Fruit fly (Drosophila melanogaster) whole organism, embryonic: Measurements from ENCODE around the gene H2.0.

Experiments used
- BtbVII ChIP-seq: fragments of 200-800 bp; sonication (Bioruptor generic); optimal IDR thresholded peaks from 3 replicates; lab custom pipeline; 2017; ENCODE audit warnings: missing biosample characterization, mild to moderate bottlenecking, missing genetic modification characterization
- CG10366 ChIP-seq: fragments of 200-800 bp; sonication (Bioruptor generic); IDR thresholded peaks from 2 replicates; pipeline ENCODE4 v1.3.6; 2022; ENCODE audit warnings: missing biosample characterization, missing genetic modification characterization
- CG10654 ChIP-seq: fragments of 200-800 bp; sonication (Bioruptor generic); optimal IDR thresholded peaks from 2 replicates; lab custom pipeline; 2016; ENCODE audit warnings: missing biosample characterization, missing genetic modification characterization
- CG10959 ChIP-seq: fragments of 200-800 bp; sonication (Bioruptor generic); IDR thresholded peaks from 2 replicates; pipeline ENCODE4 v1.3.6; 2022; ENCODE audit warnings: missing biosample characterization, missing genetic modification characterization
- CG11093 ChIP-seq: fragments of 200-800 bp; sonication (Bioruptor generic); IDR thresholded peaks from 3 replicates; pipeline ENCODE4 v1.3.6; 2022; ENCODE audit warnings: missing biosample characterization, missing genetic modification characterization
- CG12299 ChIP-seq: fragments of 200-800 bp; sonication (Bioruptor generic); optimal IDR thresholded peaks from 2 replicates; lab custom pipeline; 2018; ENCODE audit warnings: missing biosample characterization, mild to moderate bottlenecking, missing genetic modification characterization
- CG1603 ChIP-seq: fragments of 200-800 bp; sonication (Bioruptor generic); optimal IDR thresholded peaks from 2 replicates; lab custom pipeline; 2019; ENCODE audit warnings: missing biosample characterization, mild to moderate bottlenecking, missing genetic modification characterization, moderate library complexity
- CG2202 ChIP-seq: fragments of 200-800 bp; sonication (Bioruptor generic); optimal IDR thresholded peaks from 2 replicates; lab custom pipeline; 2018; ENCODE audit warnings: missing biosample characterization, mild to moderate bottlenecking, missing genetic modification characterization
- CG2875 ChIP-seq: fragments of 200-800 bp; sonication (Bioruptor generic); optimal IDR thresholded peaks from 2 replicates; lab custom pipeline; 2017; ENCODE audit warnings: missing biosample characterization, mild to moderate bottlenecking, missing genetic modification characterization, missing genetic modification reagents
- CG31388 ChIP-seq: fragments of 200-800 bp; sonication (Bioruptor generic); optimal IDR thresholded peaks from 2 replicates; lab custom pipeline; 2016; ENCODE audit warnings: missing biosample characterization, missing genetic modification characterization
- CG31441 ChIP-seq: fragments of 200-800 bp; sonication (Bioruptor generic); IDR thresholded peaks from 2 replicates; pipeline ENCODE4 v1.3.6; 2022; ENCODE audit warnings: missing biosample characterization, missing genetic modification characterization
- CG34224 ChIP-seq: fragments of 200-800 bp; sonication (Bioruptor generic); IDR thresholded peaks from 3 replicates; pipeline ENCODE4 v1.3.6; 2022; ENCODE audit warnings: missing biosample characterization, missing genetic modification characterization; ENCODE audit not compliant: partially characterized antibody
- CG3995 ChIP-seq: fragments of 200-800 bp; sonication (Bioruptor generic); optimal IDR thresholded peaks from 3 replicates; lab custom pipeline; 2016; ENCODE audit warnings: missing biosample characterization, missing genetic modification characterization
- CG4282 ChIP-seq: fragments of 200-800 bp; sonication (Bioruptor generic); optimal IDR thresholded peaks from 2 replicates; lab custom pipeline; 2016; ENCODE audit warnings: missing biosample characterization, missing genetic modification characterization
- CG5245 ChIP-seq: fragments of 200-800 bp; sonication (Bioruptor generic); optimal IDR thresholded peaks from 3 replicates; lab custom pipeline; 2016; ENCODE audit warnings: missing biosample characterization, missing genetic modification characterization
- CG7987 ChIP-seq: fragments of 200-800 bp; sonication (Bioruptor generic); optimal IDR thresholded peaks from 2 replicates; lab custom pipeline; 2018; ENCODE audit warnings: missing biosample characterization, mild to moderate bottlenecking, missing genetic modification characterization, moderate library complexity
- CG8290 ChIP-seq, 3 experiments: fragments of 200-800 bp; sonication (Bioruptor generic); optimal IDR thresholded peaks; 2 replicates each; lab custom pipeline; 2016 to 2019; ENCODE audit warnings: missing biosample characterization in 3 of 3, missing genetic modification characterization in 3 of 3, mild to moderate bottlenecking in 2 of 3, moderate library complexity in 1 of 3
- CG9437 ChIP-seq: fragments of 200-800 bp; sonication (Bioruptor generic); optimal IDR thresholded peaks from 2 replicates; lab custom pipeline; 2018; ENCODE audit warnings: missing biosample characterization, mild to moderate bottlenecking, missing genetic modification characterization
- CHES-1-like ChIP-seq: fragments of 200-800 bp; sonication (Bioruptor generic); optimal IDR thresholded peaks from 2 replicates; lab custom pipeline; 2016; ENCODE audit warnings: missing biosample characterization, missing genetic modification characterization
- Camta ChIP-seq: fragments of 200-800 bp; sonication (Bioruptor generic); optimal IDR thresholded peaks from 2 replicates; lab custom pipeline; 2016; ENCODE audit warnings: missing biosample characterization, missing genetic modification characterization
- Dip2 ChIP-seq: fragments of 200-800 bp; sonication (Bioruptor generic); IDR thresholded peaks from 2 replicates; pipeline ENCODE4 v1.3.6; 2022; ENCODE audit warnings: missing biosample characterization, missing genetic modification characterization
- Dll ChIP-seq: fragments of 200-800 bp; sonication (Bioruptor generic); IDR thresholded peaks from 4 replicates; pipeline ENCODE4 v1.3.6; 2022; ENCODE audit warnings: missing biosample characterization, missing genetic modification characterization; ENCODE audit not compliant: partially characterized antibody
- Doc2 ChIP-seq: fragments of 200-800 bp; sonication (Bioruptor generic); IDR thresholded peaks from 2 replicates; pipeline ENCODE4 v1.3.6; 2022; ENCODE audit warnings: missing biosample characterization, missing genetic modification characterization
- HHEX ChIP-seq: fragments of 200-800 bp; sonication (Bioruptor generic); optimal IDR thresholded peaks from 3 replicates; lab custom pipeline; 2017; ENCODE audit warnings: missing biosample characterization, mild to moderate bottlenecking, missing genetic modification characterization, missing genetic modification reagents
- HLH3B ChIP-seq: fragments of 200-800 bp; sonication (Bioruptor generic); IDR thresholded peaks from 2 replicates; pipeline ENCODE4 v1.3.6; 2022; ENCODE audit warnings: missing biosample characterization, missing genetic modification characterization
- Hand ChIP-seq: fragments of 200-800 bp; sonication (Bioruptor generic); optimal IDR thresholded peaks from 2 replicates; lab custom pipeline; 2017; ENCODE audit warnings: mild to moderate bottlenecking, missing biosample characterization, missing genetic modification reagents, missing genetic modification characterization
- HmgD ChIP-seq: fragments of 200-800 bp; sonication (Bioruptor generic); optimal IDR thresholded peaks from 3 replicates; lab custom pipeline; 2016; ENCODE audit warnings: missing biosample characterization, missing genetic modification characterization
- Max ChIP-seq: fragments of 200-800 bp; sonication (Bioruptor generic); optimal IDR thresholded peaks from 2 replicates; lab custom pipeline; 2016; ENCODE audit warnings: missing biosample characterization, mild to moderate bottlenecking, missing genetic modification characterization
- Oli ChIP-seq: fragments of 200-800 bp; sonication (Bioruptor generic); optimal IDR thresholded peaks from 2 replicates; lab custom pipeline; 2018; ENCODE audit warnings: missing biosample characterization, mild to moderate bottlenecking, missing genetic modification characterization, moderate library complexity
- Pdp1 ChIP-seq, 2 experiments: fragments of 200-800 bp; sonication (Bioruptor generic); optimal IDR thresholded peaks; 3 replicates each; lab custom pipeline; 2016; ENCODE audit warnings: missing biosample characterization in 2 of 2, missing genetic modification characterization in 2 of 2, mild to moderate bottlenecking in 1 of 2, moderate library complexity in 1 of 2
- Sox102F ChIP-seq: fragments of 200-800 bp; sonication (Bioruptor generic); optimal IDR thresholded peaks from 2 replicates; lab custom pipeline; 2018; ENCODE audit warnings: missing biosample characterization, mild to moderate bottlenecking, missing genetic modification characterization, moderate library complexity
- Stat92E ChIP-seq, 3 experiments: fragments of >200 bp in 2 of 3; fragments of 200-800 bp in 1 of 3; sonication (Bioruptor generic) in 1 of 3; optimal IDR thresholded peaks; 2 replicates each; lab custom pipeline; 2017 to 2019; ENCODE audit warnings: missing biosample characterization in 3 of 3, missing genetic modification characterization in 3 of 3, mild to moderate bottlenecking in 1 of 3, moderate library complexity in 1 of 3
- Usf ChIP-seq: fragments of 200-800 bp; sonication (Bioruptor generic); optimal IDR thresholded peaks from 2 replicates; lab custom pipeline; 2017; ENCODE audit warnings: missing genotype, missing biosample characterization, missing genetic modification characterization
- ci ChIP-seq: fragments of 200-800 bp; sonication (Bioruptor generic); IDR thresholded peaks from 3 replicates; pipeline ENCODE4 v1.3.6; 2022; ENCODE audit warnings: missing biosample characterization, missing genetic modification characterization
- cwo ChIP-seq: fragments of 200-800 bp; sonication (Bioruptor generic); optimal IDR thresholded peaks from 3 replicates; lab custom pipeline; 2017; ENCODE audit warnings: missing biosample characterization, missing genetic modification characterization, mild to moderate bottlenecking, moderate library complexity, missing genetic modification reagents
- exex ChIP-seq: fragments of 200-800 bp; sonication (Bioruptor generic); optimal IDR thresholded peaks from 4 replicates; lab custom pipeline; 2018; ENCODE audit warnings: missing biosample characterization, mild to moderate bottlenecking, missing genetic modification characterization, moderate library complexity
- eyg ChIP-seq: fragments of 200-800 bp; sonication (Bioruptor generic); optimal IDR thresholded peaks from 3 replicates; lab custom pipeline; 2016; ENCODE audit warnings: missing biosample characterization, missing genetic modification characterization
- fru ChIP-seq: fragments of >200 bp; optimal IDR thresholded peaks from 2 replicates; lab custom pipeline; 2017
- gsb ChIP-seq: fragments of 200-800 bp; sonication (Bioruptor generic); IDR thresholded peaks from 2 replicates; pipeline ENCODE4 v1.3.6; 2022; ENCODE audit warnings: missing biosample characterization, missing genetic modification characterization
- hbn ChIP-seq: fragments of 200-800 bp; sonication (Bioruptor generic); IDR thresholded peaks from 2 replicates; pipeline ENCODE4 v1.3.6; 2022; ENCODE audit warnings: missing biosample characterization, missing genetic modification characterization; ENCODE audit not compliant: partially characterized antibody
- hth ChIP-seq: fragments of >200 bp; optimal IDR thresholded peaks from 2 replicates; lab custom pipeline; 2017; ENCODE audit warnings: inconsistent platforms
- luna ChIP-seq: fragments of 200-800 bp; sonication (Bioruptor generic); optimal IDR thresholded peaks from 2 replicates; lab custom pipeline; 2016; ENCODE audit warnings: missing biosample characterization, missing genetic modification characterization
- org-1 ChIP-seq: fragments of 200-800 bp; sonication (Bioruptor generic); optimal IDR thresholded peaks from 2 replicates; lab custom pipeline; 2017; ENCODE audit warnings: missing biosample characterization, missing genetic modification characterization
- peb ChIP-seq: fragments of 200-800 bp; sonication (Bioruptor generic); IDR thresholded peaks from 2 replicates; pipeline ENCODE4 v1.3.6; 2022; ENCODE audit warnings: missing biosample characterization, missing genetic modification characterization
- row ChIP-seq: fragments of 200-800 bp; sonication (Bioruptor generic); IDR thresholded peaks from 3 replicates; pipeline ENCODE4 v1.3.6; 2022; ENCODE audit warnings: missing biosample characterization, missing genetic modification characterization
- run ChIP-seq: fragments of 200-800 bp; sonication (Bioruptor generic); optimal IDR thresholded peaks from 3 replicates; lab custom pipeline; 2018; ENCODE audit warnings: missing biosample characterization, mild to moderate bottlenecking, missing genetic modification characterization
- sima ChIP-seq: fragments of 200-800 bp; sonication (Bioruptor generic); optimal IDR thresholded peaks from 2 replicates; lab custom pipeline; 2016; ENCODE audit warnings: missing biosample characterization, missing genetic modification characterization
- slbo ChIP-seq: fragments of 200-800 bp; sonication (Bioruptor generic); IDR thresholded peaks from 2 replicates; pipeline ENCODE4 v1.3.6; 2022; ENCODE audit warnings: missing biosample characterization, missing genetic modification characterization
- stwl ChIP-seq: fragments of 200-800 bp; sonication (Bioruptor generic); optimal IDR thresholded peaks from 3 replicates; lab custom pipeline; 2018; ENCODE audit warnings: missing biosample characterization, mild to moderate bottlenecking, missing genetic modification characterization, moderate library complexity
- vfl ChIP-seq: fragments of 200-800 bp; sonication (Bioruptor generic); optimal IDR thresholded peaks from 2 replicates; lab custom pipeline; 2016; ENCODE audit warnings: missing biosample characterization, missing genetic modification characterization
- wdn ChIP-seq: fragments of 200-800 bp; sonication (Bioruptor generic); IDR thresholded peaks from 2 replicates; pipeline ENCODE4 v1.3.6; 2022; ENCODE audit warnings: missing biosample characterization, missing genetic modification characterization
- wor ChIP-seq: fragments of 200-800 bp; sonication (Bioruptor generic); IDR thresholded peaks from 2 replicates; pipeline ENCODE4 v1.3.6; 2022; ENCODE audit warnings: missing biosample characterization, missing genetic modification characterization

Gene H2.0

dm6 chr2L:6048542-6048941 lies 29.3 kb upstream of the H2.0 start, which contains the start of the genes CG34179 and slmo (continued):
- TF ChIP-seq BtbVII (GFP tag; lab: Kevin White, UChicago) (no peak), HLH3B (GFP tag; lab: Robert Waterston, UW) (no peak), gsb (GFP tag; lab: Robert Waterston, UW) (no peak), ci (GFP tag; lab: Robert Waterston, UW) (no peak), CG10959 (GFP tag; lab: Robert Waterston, UW) (no peak), fru (lab: Kevin White, UChicago) (no peak), luna (GFP tag; lab: Kevin White, UChicago) (no peak), Sox102F (GFP tag; lab: Kevin White, UChicago) (no peak), hth (lab: Kevin White, UChicago) (no peak), Doc2 (GFP tag; lab: Robert Waterston, UW) (no peak), cwo (GFP tag; lab: Kevin White, UChicago) (no peak), wdn (GFP tag; lab: Robert Waterston, UW) (no peak), run (no peak), wor (GFP tag; lab: Robert Waterston, UW) (no peak), CG12299 (tag; lab: Kevin White, UChicago) (no peak), CG3995 (GFP tag; lab: Kevin White, UChicago) (no peak), CG9437 (GFP tag; lab: Kevin White, UChicago) (no peak), Pdp1 (GFP tag; optimal IDR thresholded peaks at IDR 0.05; lab: Kevin White, UChicago) (no peak), CG31388 (GFP tag; lab: Kevin White, UChicago) (no peak), Hand (no peak), CG2875 (no peak), HHEX (GFP tag; lab: Kevin White, UChicago) (no peak), CHES-1-like (no peak), CG1603 (peak; percentile 12), CG31441 (no peak), CG4282 (no peak), HmgD (GFP tag; lab: Kevin White, UChicago) (no peak), Max (GFP tag; lab: Kevin White, UChicago) (no peak), sima (GFP tag; lab: Kevin White, UChicago) (no peak), vfl (GFP tag; lab: Kevin White, UChicago) (no peak), CG10654 (GFP tag; lab: Kevin White, UChicago) (no peak), CG7987 (no peak), eyg (GFP tag; lab: Kevin White, UChicago) (no peak), slbo (GFP tag; lab: Robert Waterston, UW) (no peak), CG2202 (tag; lab: Kevin White, UChicago) (no peak), Oli (tag; lab: Kevin White, UChicago) (no peak), row (GFP tag; lab: Robert Waterston, UW) (no peak), exex (tag; lab: Kevin White, UChicago) (no peak), peb (GFP tag; lab: Robert Waterston, UW) (no peak), hbn (GFP tag; lab: Robert Waterston, UW) (no peak), Camta (GFP tag; lab: Kevin White, UChicago) (no peak), Dll (GFP tag; lab: Robert Waterston, UW) (no peak), org-1 (GFP tag; lab: Kevin White, UChicago) (no peak), Dip2 (GFP tag; lab: Robert Waterston, UW) (no peak), Stat92E (GFP tag; optimal IDR thresholded peaks at IDR 0.05; lab: Kevin White, UChicago) (no peak), CG10366 (GFP tag; lab: Robert Waterston, UW) (no peak), CG5245 (GFP tag; lab: Kevin White, UChicago) (no peak), CG11093 (GFP tag; lab: Robert Waterston, UW) (no peak), CG34224 (GFP tag; lab: Robert Waterston, UW) (0 out of 3 replicates have a peak, but pooled peaks have one; percentile 15), CG8290 (GFP tag; optimal IDR thresholded peaks at IDR 0.05; lab: Kevin White, UChicago) (no peak), CG8290 (tag; optimal IDR thresholded peaks at IDR 0.05; lab: Kevin White, UChicago) (no peak), stwl (tag; lab: Kevin White, UChicago) (peak; percentile 2), Usf (GFP tag; lab: Kevin White, UChicago) (no peak)
